Fruit fly (Drosophila melanogaster) whole organism: Measurements from ENCODE around the gene alpha-Est10.

Experiments used
- CG8478 ChIP-seq: fragments of >200 bp; optimal IDR thresholded peaks from 2 replicates; lab custom pipeline; 2018; ENCODE audit warnings: inconsistent platforms
- EcR ChIP-seq, 2 experiments: fragments of >200 bp; optimal IDR thresholded peaks; 2 replicates each; lab custom pipeline; 2017; ENCODE audit warnings: missing biosample characterization in 2 of 2, missing genetic modification characterization in 2 of 2, missing genetic modification reagents in 2 of 2
- pan ChIP-seq: fragments of >200 bp; optimal IDR thresholded peaks from 2 replicates; lab custom pipeline; 2017
- psq ChIP-seq: fragments of >200 bp; optimal IDR thresholded peaks from 2 replicates; lab custom pipeline; 2017

DNA sequence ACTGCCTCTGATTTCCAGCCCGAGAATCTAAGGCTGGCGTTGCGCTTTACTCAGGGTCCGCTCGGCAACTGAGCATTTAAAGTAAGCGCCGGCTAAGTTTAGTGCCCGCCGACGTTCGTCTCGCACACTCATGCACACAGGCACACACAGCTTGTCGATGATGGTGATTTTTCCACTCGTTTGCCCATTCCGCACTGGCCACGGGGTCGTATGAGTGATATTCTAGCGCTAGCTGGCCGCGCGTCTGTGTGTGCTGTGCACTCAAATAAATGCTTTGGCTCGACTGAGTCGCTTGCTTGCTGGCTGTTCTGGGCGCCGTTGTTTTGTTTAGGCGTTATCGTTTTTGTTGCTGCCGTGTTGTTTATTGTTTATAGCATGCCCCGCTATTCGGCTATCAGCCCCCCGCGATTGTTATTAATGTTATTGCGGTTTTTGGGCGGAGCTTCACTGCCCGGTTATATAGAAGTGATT, 22.0 kb upstream of the alpha-Est10 start, which contains the start of gene alpha-Est8:
- TF ChIP-seq EcR (GFP tag; optimal IDR thresholded peaks at IDR 0.05; lab: Kevin White, UChicago) (no peak), psq (lab: Kevin White, UChicago) (no peak), CG8478 (lab: Kevin White, UChicago) (no peak), pan (no peak)
